Worm (Caenorhabditis elegans) whole organism, early embryonic: ENCODE results near the gene D1022.2.

ENCODE experiments used
- B0310.2 ChIP-seq: sonication (generic microtip); optimal IDR thresholded peaks from 2 replicates; lab custom pipeline; 2016; ENCODE audit warnings: mild to moderate bottlenecking, missing genetic modification characterization, missing compliant biosample characterization
- F13C5.2 ChIP-seq: sonication (generic microtip); optimal IDR thresholded peaks from 2 replicates; lab custom pipeline; 2017; ENCODE audit warnings: mild to moderate bottlenecking, missing genetic modification characterization, inconsistent platforms, missing compliant biosample characterization
- aly-1 ChIP-seq: sonication (generic microtip); optimal IDR thresholded peaks from 2 replicates; lab custom pipeline; 2016; ENCODE audit warnings: missing genetic modification characterization, missing compliant biosample characterization
- ama-1 ChIP-seq: fragments of 150-350 bp; optimal IDR thresholded peaks from 2 replicates; lab custom pipeline; 2014
- ceh-13 ChIP-seq: fragments of 200-800 bp; sonication (Bioruptor generic); optimal IDR thresholded peaks from 2 replicates; lab custom pipeline; 2018; ENCODE audit warnings: mild to moderate bottlenecking, missing genetic modification characterization, missing compliant biosample characterization
- ceh-36 ChIP-seq: sonication (generic microtip); optimal IDR thresholded peaks from 2 replicates; lab custom pipeline; 2016; ENCODE audit warnings: missing genetic modification characterization, inconsistent platforms, missing compliant biosample characterization
- ets-7 ChIP-seq: sonication (generic microtip); optimal IDR thresholded peaks from 2 replicates; lab custom pipeline; 2016; ENCODE audit warnings: missing genotype, missing genetic modification characterization, missing compliant biosample characterization
- flt-1 ChIP-seq: fragments of 200-800 bp; sonication (Bioruptor generic); IDR thresholded peaks from 2 replicates; pipeline ENCODE4 v1.3.6; 2022; ENCODE audit warnings: missing genetic modification characterization, missing compliant biosample characterization
- hmbx-1 ChIP-seq: sonication (generic microtip); optimal IDR thresholded peaks from 2 replicates; lab custom pipeline; 2016; ENCODE audit warnings: mild to moderate bottlenecking, missing genetic modification characterization, missing compliant biosample characterization
- hmg-4 ChIP-seq: fragments of 200-800 bp; sonication (Bioruptor generic); optimal IDR thresholded peaks from 2 replicates; lab custom pipeline; 2018; ENCODE audit warnings: mild to moderate bottlenecking, missing genetic modification characterization, missing compliant biosample characterization
- hnd-1 ChIP-seq: sonication (generic microtip); optimal IDR thresholded peaks from 2 replicates; lab custom pipeline; 2016; ENCODE audit warnings: missing genetic modification characterization, missing compliant biosample characterization
- pes-1 ChIP-seq: fragments of 200-800 bp; sonication (Bioruptor generic); IDR thresholded peaks from 2 replicates; pipeline ENCODE4 v1.3.6; 2022; ENCODE audit warnings: missing genetic modification reagents, missing genetic modification characterization, missing compliant biosample characterization
- scrt-1 ChIP-seq: fragments of 200-800 bp; sonication (Bioruptor generic); IDR thresholded peaks from 2 replicates; pipeline ENCODE4 v1.3.6; 2022; ENCODE audit warnings: missing genetic modification characterization, missing compliant biosample characterization
- sea-1 ChIP-seq: fragments of 200-800 bp; sonication (Bioruptor generic); conservative IDR thresholded peaks from 2 replicates; pipeline ENCODE4 v1.3.6; 2022; ENCODE audit warnings: missing genetic modification characterization, missing compliant biosample characterization
- tbx-11 ChIP-seq: fragments of 200-800 bp; sonication (Bioruptor generic); IDR thresholded peaks from 2 replicates; pipeline ENCODE4 v1.3.6; 2022; ENCODE audit warnings: missing genetic modification characterization, missing compliant biosample characterization
- tbx-37 ChIP-seq: fragments of 200-800 bp; sonication (Bioruptor generic); conservative IDR thresholded peaks from 2 replicates; pipeline ENCODE4 v1.3.6; 2022; ENCODE audit warnings: missing genetic modification reagents, missing genetic modification characterization, missing compliant biosample characterization
- tra-4 ChIP-seq: sonication (generic microtip); optimal IDR thresholded peaks from 2 replicates; lab custom pipeline; 2017; ENCODE audit warnings: missing genetic modification characterization, missing compliant biosample characterization

Gene D1022.2

DNA sequence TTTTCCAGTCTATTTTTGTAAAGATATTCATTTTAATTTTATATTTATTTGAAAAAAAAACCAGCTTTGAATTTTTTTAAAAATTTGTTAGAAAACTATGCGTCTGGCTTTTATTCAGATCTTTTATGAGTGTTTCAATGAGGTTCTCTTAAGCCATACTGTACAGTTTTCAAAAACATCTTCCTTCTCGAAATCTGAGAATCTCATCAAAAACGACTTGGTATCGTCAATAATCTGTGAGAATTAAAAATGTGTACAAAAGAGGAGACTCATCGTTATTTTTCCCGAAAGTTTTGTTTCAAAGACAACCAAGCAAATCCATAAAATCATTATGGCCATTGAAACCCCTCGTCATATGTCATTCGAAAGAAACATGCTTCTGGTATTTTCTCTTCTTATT, at the start of gene D1022.2:
Gene D1022.2 (plus strand): TSS at position 301 of the 400 bp plus-strand sequence.
- TF ChIP-seq B0310.2 (tag; lab: Kevin White, UChicago) (no peak), tbx-37 (GFP tag; lab: Robert Waterston, UW) (no peak), hmg-4 (GFP tag; lab: Kevin White, UChicago) (no peak), ceh-13 (GFP tag; lab: Kevin White, UChicago) (no peak), tra-4 (tag; lab: Kevin White, UChicago) (no peak), ets-7 (tag; lab: Kevin White, UChicago) (no peak), hmbx-1 (tag; lab: Kevin White, UChicago) (no peak), ama-1 (lab: Kevin White, UChicago) (no peak), aly-1 (tag; lab: Kevin White, UChicago) (no peak), flt-1 (GFP tag; lab: Robert Waterston, UW) (no peak), scrt-1 (GFP tag; lab: Robert Waterston, UW) (no peak), hnd-1 (tag; lab: Kevin White, UChicago) (no peak), tbx-11 (GFP tag; lab: Robert Waterston, UW) (no peak), F13C5.2 (tag; lab: Kevin White, UChicago) (no peak), ceh-36 (tag; lab: Kevin White, UChicago) (no peak), sea-1 (GFP tag; lab: Robert Waterston, UW) (no peak), pes-1 (no peak)

- TF ChIP-seq ets-7 (tag; lab: Kevin White, UChicago) (no peak), hnd-1 (tag; lab: Kevin White, UChicago) (no peak), tbx-11 (GFP tag; lab: Robert Waterston, UW) (no peak), aly-1 (tag; lab: Kevin White, UChicago) (no peak), scrt-1 (GFP tag; lab: Robert Waterston, UW) (no peak), ceh-36 (tag; lab: Kevin White, UChicago) (no peak), sea-1 (GFP tag; lab: Robert Waterston, UW) (no peak), tra-4 (tag; lab: Kevin White, UChicago) (no peak), ceh-13 (GFP tag; lab: Kevin White, UChicago) (no peak), hmbx-1 (tag; lab: Kevin White, UChicago) (no peak)
Measured at ce11 chrII:7411930-7412329, 47.4 kb upstream of the D1022.2 start, which contains the start of gene K02A2.5. K02A2.5 (minus strand) TSS chrII:7412030.

DNA sequence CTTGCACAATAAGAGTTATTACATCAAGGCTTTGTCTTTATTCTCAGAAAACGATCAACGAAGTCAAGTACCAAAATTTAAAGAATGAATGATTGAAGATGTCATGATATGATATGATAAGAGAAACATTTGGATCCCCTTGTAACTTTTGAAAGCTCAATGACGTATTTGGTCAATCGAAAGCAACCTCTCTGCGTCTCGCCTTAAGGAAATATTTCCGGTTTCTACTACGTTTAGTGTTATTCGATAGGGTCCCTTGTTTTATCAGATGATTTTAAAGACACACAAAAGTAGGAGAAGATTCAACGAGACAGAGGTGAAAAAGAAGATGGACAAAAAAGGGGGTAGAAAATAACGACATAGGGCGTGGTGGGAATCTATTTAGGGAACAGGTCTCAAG, 46.0 kb upstream of the D1022.2 start:
- TF ChIP-seq scrt-1 (GFP tag; lab: Robert Waterston, UW) (no peak), tbx-37 (GFP tag; lab: Robert Waterston, UW) (no peak), hmbx-1 (tag; lab: Kevin White, UChicago) (no peak), tbx-11 (GFP tag; lab: Robert Waterston, UW) (no peak), aly-1 (tag; lab: Kevin White, UChicago) (no peak), flt-1 (GFP tag; lab: Robert Waterston, UW) (no peak), F13C5.2 (tag; lab: Kevin White, UChicago) (no peak), ceh-36 (tag; lab: Kevin White, UChicago) (no peak), ets-7 (tag; lab: Kevin White, UChicago) (no peak), hnd-1 (tag; lab: Kevin White, UChicago) (no peak), hmg-4 (GFP tag; lab: Kevin White, UChicago) (no peak)

DNA sequence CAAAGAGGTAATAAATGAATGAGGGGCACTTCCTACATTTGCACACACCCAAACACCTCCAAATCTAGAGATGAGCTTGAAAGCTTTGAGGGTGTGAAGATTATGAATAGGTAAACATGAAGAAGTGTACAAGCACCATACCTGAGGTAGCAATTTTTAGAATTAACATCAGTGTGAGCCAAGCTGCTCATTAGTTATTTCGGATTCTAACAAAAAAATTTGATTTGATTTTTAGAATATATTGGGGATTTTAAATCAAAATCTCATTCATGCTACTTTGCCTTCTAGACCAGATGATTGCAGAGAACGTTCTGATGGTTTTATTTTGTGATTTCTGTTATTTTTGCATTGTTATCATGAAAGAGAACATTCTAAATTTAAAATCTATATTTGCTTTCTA, 45.5 kb upstream of the D1022.2 start:
- no peak for TF ChIP-seq B0310.2 (tag; lab: Kevin White, UChicago)
- no peak for TF ChIP-seq ama-1 (lab: Kevin White, UChicago)
- TF ChIP-seq ets-7 (tag; lab: Kevin White, UChicago), result no peak
- TF ChIP-seq F13C5.2 (tag; lab: Kevin White, UChicago), result no peak
- no peak for TF ChIP-seq pes-1
- no peak for TF ChIP-seq hmg-4 (GFP tag; lab: Kevin White, UChicago)
- no peak for TF ChIP-seq sea-1 (GFP tag; lab: Robert Waterston, UW)
- no peak for TF ChIP-seq hnd-1 (tag; lab: Kevin White, UChicago)
- no peak for TF ChIP-seq ceh-36 (tag; lab: Kevin White, UChicago)
- TF ChIP-seq hmbx-1 (tag; lab: Kevin White, UChicago), result no peak
- no peak for TF ChIP-seq flt-1 (GFP tag; lab: Robert Waterston, UW)
- no peak for TF ChIP-seq tra-4 (tag; lab: Kevin White, UChicago)
- TF ChIP-seq tbx-11 (GFP tag; lab: Robert Waterston, UW), result no peak
- no peak for TF ChIP-seq ceh-13 (GFP tag; lab: Kevin White, UChicago)
- no peak for TF ChIP-seq aly-1 (tag; lab: Kevin White, UChicago)
- no peak for TF ChIP-seq tbx-37 (GFP tag; lab: Robert Waterston, UW)
- no peak for TF ChIP-seq scrt-1 (GFP tag; lab: Robert Waterston, UW)

- no peak for TF ChIP-seq tra-4 (tag; lab: Kevin White, UChicago)
Measured at ce11 chrII:7419563-7419962, 39.7 kb upstream of the D1022.2 start.

- TF ChIP-seq ets-7 (tag; lab: Kevin White, UChicago) (no peak), tra-4 (tag; lab: Kevin White, UChicago) (no peak), B0310.2 (tag; lab: Kevin White, UChicago) (no peak), ceh-13 (GFP tag; lab: Kevin White, UChicago) (no peak), hmbx-1 (tag; lab: Kevin White, UChicago) (no peak), flt-1 (GFP tag; lab: Robert Waterston, UW) (no peak), tbx-37 (GFP tag; lab: Robert Waterston, UW) (no peak), pes-1 (no peak), sea-1 (GFP tag; lab: Robert Waterston, UW) (no peak), F13C5.2 (tag; lab: Kevin White, UChicago) (no peak), hmg-4 (GFP tag; lab: Kevin White, UChicago) (no peak), ama-1 (lab: Kevin White, UChicago) (no peak), hnd-1 (tag; lab: Kevin White, UChicago) (no peak)
Measured at ce11 chrII:7420157-7420556, 39.1 kb upstream of the D1022.2 start.
